Fruit fly (Drosophila melanogaster) whole organism, embryonic: ENCODE measurements around the gene Nup43.

Source experiments
- Bgb ChIP-seq: fragments of 200-800 bp; sonication (Bioruptor generic); IDR thresholded peaks from 2 replicates; pipeline ENCODE4 v1.3.6; 2022; ENCODE audit warnings: missing biosample characterization, missing genetic modification characterization; ENCODE audit not compliant: partially characterized antibody
- CG10366 ChIP-seq: fragments of 200-800 bp; sonication (Bioruptor generic); IDR thresholded peaks from 2 replicates; pipeline ENCODE4 v1.3.6; 2022; ENCODE audit warnings: missing biosample characterization, missing genetic modification characterization
- CG10543 ChIP-seq: fragments of 200-800 bp; sonication (Bioruptor generic); optimal IDR thresholded peaks from 3 replicates; lab custom pipeline; 2017; ENCODE audit warnings: missing biosample characterization, mild to moderate bottlenecking, missing genetic modification characterization, moderate library complexity
- CG10979 ChIP-seq: fragments of 200-800 bp; sonication (Bioruptor generic); optimal IDR thresholded peaks from 2 replicates; lab custom pipeline; 2018; ENCODE audit warnings: missing biosample characterization, mild to moderate bottlenecking, missing genetic modification characterization, moderate library complexity
- CG13123 ChIP-seq: fragments of 200-800 bp; sonication (Bioruptor generic); optimal IDR thresholded peaks from 2 replicates; lab custom pipeline; 2016; ENCODE audit warnings: missing biosample characterization, missing genetic modification characterization
- CG13287 ChIP-seq: fragments of 200-800 bp; sonication (Bioruptor generic); IDR thresholded peaks from 2 replicates; pipeline ENCODE4 v1.3.6; 2022; ENCODE audit warnings: missing biosample characterization, missing genetic modification characterization; ENCODE audit not compliant: partially characterized antibody
- CG1529 ChIP-seq: fragments of 200-800 bp; sonication (Bioruptor generic); optimal IDR thresholded peaks from 3 replicates; lab custom pipeline; 2018; ENCODE audit warnings: missing biosample characterization, missing genetic modification characterization
- CG18619 ChIP-seq: fragments of 200-800 bp; sonication (Bioruptor generic); optimal IDR thresholded peaks from 3 replicates; lab custom pipeline; 2017; ENCODE audit warnings: missing biosample characterization, mild to moderate bottlenecking, missing genetic modification characterization
- CG2202 ChIP-seq: fragments of 200-800 bp; sonication (Bioruptor generic); optimal IDR thresholded peaks from 2 replicates; lab custom pipeline; 2018; ENCODE audit warnings: missing biosample characterization, mild to moderate bottlenecking, missing genetic modification characterization
- CG2712 ChIP-seq: fragments of 200-800 bp; optimal IDR thresholded peaks from 3 replicates; lab custom pipeline; 2019; ENCODE audit warnings: missing biosample characterization, mild to moderate bottlenecking, missing genetic modification characterization, moderate library complexity
- CG30020 ChIP-seq: fragments of 200-800 bp; optimal IDR thresholded peaks from 2 replicates; lab custom pipeline; 2019; ENCODE audit warnings: missing biosample characterization, mild to moderate bottlenecking, missing genetic modification characterization, moderate library complexity
- CG3163 ChIP-seq: fragments of 200-800 bp; sonication (Bioruptor generic); optimal IDR thresholded peaks from 3 replicates; lab custom pipeline; 2016; ENCODE audit warnings: missing biosample characterization, missing genetic modification characterization
- CG3281 ChIP-seq: fragments of 200-800 bp; sonication (Bioruptor generic); optimal IDR thresholded peaks from 3 replicates; lab custom pipeline; 2017; ENCODE audit warnings: missing biosample characterization, mild to moderate bottlenecking, missing genetic modification characterization
- CG34422 ChIP-seq: fragments of 200-800 bp; sonication (Bioruptor generic); IDR thresholded peaks from 3 replicates; pipeline ENCODE4 v1.3.6; 2022; ENCODE audit warnings: missing biosample characterization, missing genetic modification characterization
- CG4854 ChIP-seq: fragments of 200-800 bp; sonication (Bioruptor generic); optimal IDR thresholded peaks from 2 replicates; lab custom pipeline; 2016; ENCODE audit warnings: missing biosample characterization, missing genetic modification characterization, inconsistent platforms
- CG6683 ChIP-seq: fragments of 200-800 bp; sonication (Bioruptor generic); optimal IDR thresholded peaks from 2 replicates; lab custom pipeline; 2017; ENCODE audit warnings: missing biosample characterization, mild to moderate bottlenecking, missing genetic modification characterization, missing genetic modification reagents
- Deaf1 ChIP-seq: fragments of 200-800 bp; optimal IDR thresholded peaks from 3 replicates; lab custom pipeline; 2019; ENCODE audit warnings: missing biosample characterization, mild to moderate bottlenecking, missing genetic modification characterization, moderate library complexity
- Dfd ChIP-seq, 2 experiments: fragments of >200 bp; optimal IDR thresholded peaks; 2 replicates each; lab custom pipeline; 2017; ENCODE audit warnings: missing biosample characterization in 2 of 2, missing genetic modification characterization in 2 of 2
- Doc2 ChIP-seq: fragments of 200-800 bp; sonication (Bioruptor generic); IDR thresholded peaks from 2 replicates; pipeline ENCODE4 v1.3.6; 2022; ENCODE audit warnings: missing biosample characterization, missing genetic modification characterization
- Doc3 ChIP-seq: fragments of 200-800 bp; sonication (Bioruptor generic); IDR thresholded peaks from 3 replicates; pipeline ENCODE4 v1.3.6; 2022; ENCODE audit warnings: missing biosample characterization, missing genetic modification characterization; ENCODE audit not compliant: partially characterized antibody
- HHEX ChIP-seq: fragments of 200-800 bp; sonication (Bioruptor generic); optimal IDR thresholded peaks from 3 replicates; lab custom pipeline; 2017; ENCODE audit warnings: missing biosample characterization, mild to moderate bottlenecking, missing genetic modification characterization, missing genetic modification reagents
- HLH4C ChIP-seq: fragments of 200-800 bp; sonication (Bioruptor generic); IDR thresholded peaks from 3 replicates; pipeline ENCODE4 v1.3.6; 2022; ENCODE audit warnings: missing biosample characterization, missing genetic modification characterization; ENCODE audit not compliant: partially characterized antibody
- Hr78 ChIP-seq, 2 experiments: fragments of 200-800 bp in 1 of 2; fragments of >200 bp in 1 of 2; sonication (Bioruptor generic) in 1 of 2; optimal IDR thresholded peaks; 2 replicates each; lab custom pipeline; 2017 to 2019; ENCODE audit warnings: missing biosample characterization in 2 of 2, missing genetic modification characterization in 2 of 2, mild to moderate bottlenecking in 1 of 2, moderate library complexity in 1 of 2
- Med ChIP-seq: fragments of 200-800 bp; sonication (Bioruptor generic); peaks from one replicate; lab custom pipeline; 2016; ENCODE audit warnings: missing biosample characterization, missing genetic modification characterization, mild to moderate bottlenecking, inconsistent platforms, moderate library complexity
- Meics ChIP-seq: fragments of 200-800 bp; sonication (Bioruptor generic); optimal IDR thresholded peaks from 2 replicates; lab custom pipeline; 2017; ENCODE audit warnings: missing biosample characterization, mild to moderate bottlenecking, missing genetic modification characterization
- Pdp1 ChIP-seq, 2 experiments: fragments of 200-800 bp; sonication (Bioruptor generic); optimal IDR thresholded peaks; 3 replicates each; lab custom pipeline; 2016; ENCODE audit warnings: missing biosample characterization in 2 of 2, missing genetic modification characterization in 2 of 2, mild to moderate bottlenecking in 1 of 2, moderate library complexity in 1 of 2
- Trl ChIP-seq, 3 experiments: fragments of >200 bp in 2 of 3; fragments of 200-800 bp in 1 of 3; sonication (Bioruptor generic) in 1 of 3; optimal IDR thresholded peaks; 2 replicates in 1 of 3; 3 replicates in 2 of 3; lab custom pipeline; 2016 to 2017; ENCODE audit warnings: missing biosample characterization in 1 of 3, missing genetic modification characterization in 1 of 3
- amos ChIP-seq: fragments of 200-800 bp; sonication (Bioruptor generic); IDR thresholded peaks from 2 replicates; pipeline ENCODE4 v1.3.6; 2022; ENCODE audit warnings: missing biosample characterization, missing genetic modification characterization; ENCODE audit not compliant: partially characterized antibody
- ci ChIP-seq: fragments of 200-800 bp; sonication (Bioruptor generic); IDR thresholded peaks from 3 replicates; pipeline ENCODE4 v1.3.6; 2022; ENCODE audit warnings: missing biosample characterization, missing genetic modification characterization
- dysf ChIP-seq: fragments of 200-800 bp; sonication (Bioruptor generic); IDR thresholded peaks from 3 replicates; pipeline ENCODE4 v1.3.6; 2022; ENCODE audit warnings: missing biosample characterization, missing genetic modification characterization
- emc ChIP-seq: fragments of 200-800 bp; sonication (Bioruptor generic); optimal IDR thresholded peaks from 2 replicates; lab custom pipeline; 2016; ENCODE audit warnings: missing biosample characterization, missing genetic modification characterization
- ewg ChIP-seq: fragments of 200-800 bp; sonication (Bioruptor generic); optimal IDR thresholded peaks from 3 replicates; lab custom pipeline; 2017; ENCODE audit warnings: mild to moderate bottlenecking, missing biosample characterization, missing genetic modification reagents, missing genetic modification characterization
- ftz-f1 ChIP-seq: fragments of 200-800 bp; sonication (Bioruptor generic); optimal IDR thresholded peaks from 2 replicates; lab custom pipeline; 2016; ENCODE audit warnings: missing biosample characterization, missing genetic modification characterization
- kah ChIP-seq: fragments of 200-800 bp; sonication (Bioruptor generic); optimal IDR thresholded peaks from 2 replicates; lab custom pipeline; 2018; ENCODE audit warnings: missing biosample characterization, mild to moderate bottlenecking, missing genetic modification characterization
- kay ChIP-seq: fragments of 200-800 bp; sonication (Bioruptor generic); optimal IDR thresholded peaks from 2 replicates; lab custom pipeline; 2016; ENCODE audit warnings: missing biosample characterization, missing genetic modification characterization
- kni ChIP-seq: fragments of 200-800 bp; sonication (Bioruptor generic); optimal IDR thresholded peaks from 3 replicates; lab custom pipeline; 2017; ENCODE audit warnings: mild to moderate bottlenecking, missing biosample characterization, missing genetic modification reagents, missing genetic modification characterization
- psq ChIP-seq: fragments of 200-800 bp; sonication (Bioruptor generic); optimal IDR thresholded peaks from 2 replicates; lab custom pipeline; 2017; ENCODE audit warnings: missing biosample characterization, missing genetic modification characterization
- rib ChIP-seq: fragments of 200-800 bp; sonication (Bioruptor generic); IDR thresholded peaks from 2 replicates; pipeline ENCODE4 v1.3.6; 2022; ENCODE audit warnings: missing biosample characterization, missing genetic modification characterization
- salm ChIP-seq: fragments of 200-800 bp; sonication (Bioruptor generic); optimal IDR thresholded peaks from 2 replicates; lab custom pipeline; 2018; ENCODE audit warnings: missing biosample characterization, mild to moderate bottlenecking, missing genetic modification characterization
- unpg ChIP-seq: fragments of 200-800 bp; sonication (Bioruptor generic); optimal IDR thresholded peaks from 3 replicates; lab custom pipeline; 2018; ENCODE audit warnings: missing biosample characterization, mild to moderate bottlenecking, missing genetic modification characterization, moderate library complexity
- vvl ChIP-seq: fragments of 200-800 bp; sonication (Bioruptor generic); IDR thresholded peaks from 2 replicates; pipeline ENCODE4 v1.3.6; 2022; ENCODE audit warnings: missing biosample characterization, missing genetic modification characterization

Nup43 gene

DNA sequence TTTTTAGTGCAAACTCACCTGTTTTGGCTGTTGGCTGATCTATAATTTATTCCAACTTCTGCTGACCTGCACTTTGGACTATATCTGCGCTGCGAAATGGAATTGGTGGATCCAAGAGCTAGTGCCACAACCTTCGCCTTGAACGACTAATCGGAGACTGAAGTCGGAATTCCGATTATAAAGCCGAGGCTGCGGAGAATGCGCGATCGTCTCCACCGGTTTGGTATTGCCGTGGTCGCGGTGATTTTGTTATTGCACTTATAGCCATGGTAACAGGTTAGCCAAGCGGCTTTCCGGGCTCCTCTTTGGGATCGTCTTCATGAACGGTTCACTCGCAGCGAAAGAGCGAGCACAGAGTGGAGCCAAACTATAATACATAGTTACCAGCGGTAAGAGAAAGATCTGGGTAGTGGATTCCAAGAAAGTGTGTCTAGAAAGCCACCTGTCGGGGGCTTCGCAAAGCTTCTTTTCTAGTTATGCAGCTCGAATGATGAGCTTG lies 14.6 kb downstream of the Nup43 start, which contains the start of gene CG7675 (continued):
- TF ChIP-seq Doc2 (GFP tag; lab: Robert Waterston, UW) (no peak), kay (GFP tag; lab: Kevin White, UChicago) (no peak), Pdp1 (GFP tag; optimal IDR thresholded peaks at IDR 0.05; lab: Kevin White, UChicago) (peak in 1 of 2 experiments; percentile 19), Deaf1 (tag; lab: Kevin White, UChicago) (peak; percentile 93), HLH4C (GFP tag; lab: Robert Waterston, UW) (no peak), Med (GFP tag; lab: Kevin White, UChicago) (peak; percentile 70), Dfd (GFP tag; optimal IDR thresholded peaks at IDR 0.05; lab: Kevin White, UChicago) (no peak), Hr78 (GFP tag; optimal IDR thresholded peaks at IDR 0.05; lab: Kevin White, UChicago) (peak in 1 of 2 experiments; percentile 62), CG18619 (GFP tag; lab: Kevin White, UChicago) (no peak), CG10979 (tag; lab: Kevin White, UChicago) (peak; percentile 77), CG2202 (tag; lab: Kevin White, UChicago) (no peak), CG3281 (no peak), vvl (peak; percentile 64), ewg (GFP tag; lab: Kevin White, UChicago) (no peak), Bgb (0 out of 2 replicates have a peak, but pooled peaks have one; percentile 17), salm (tag; lab: Kevin White, UChicago) (no peak), CG30020 (no peak), Doc3 (no peak), CG10366 (GFP tag; lab: Robert Waterston, UW) (no peak), ci (GFP tag; lab: Robert Waterston, UW) (0 out of 3 replicates have a peak, but pooled peaks have one; percentile 45), kah (no peak), ftz-f1 (GFP tag; lab: Kevin White, UChicago) (peak; percentile 20), CG2712 (no peak), CG13287 (GFP tag; lab: Robert Waterston, UW) (peak; percentile 24; the same call in 1 of the 2 replicates), unpg (GFP tag; lab: Kevin White, UChicago) (no peak), CG4854 (GFP tag; lab: Kevin White, UChicago) (no peak), HHEX (GFP tag; lab: Kevin White, UChicago) (peak; percentile 5), kni (peak; percentile 79), CG10543 (GFP tag; lab: Kevin White, UChicago) (peak; percentile 34), amos (peak; percentile 19; the same call in 1 of the 2 replicates), rib (GFP tag; lab: Robert Waterston, UW) (peak; percentile 42; the same call in 1 of the 2 replicates), CG3163 (GFP tag; lab: Kevin White, UChicago) (peak; percentile 84), Trl (optimal IDR thresholded peaks at IDR 0.05; lab: Kevin White, UChicago) (peak; percentile 20 to 26), Trl (GFP tag; optimal IDR thresholded peaks at IDR 0.05; lab: Kevin White, UChicago) (no peak), CG34422 (GFP tag; lab: Robert Waterston, UW) (peak; percentile 60; the same call in 1 of the 3 replicates), dysf (no peak)

DNA sequence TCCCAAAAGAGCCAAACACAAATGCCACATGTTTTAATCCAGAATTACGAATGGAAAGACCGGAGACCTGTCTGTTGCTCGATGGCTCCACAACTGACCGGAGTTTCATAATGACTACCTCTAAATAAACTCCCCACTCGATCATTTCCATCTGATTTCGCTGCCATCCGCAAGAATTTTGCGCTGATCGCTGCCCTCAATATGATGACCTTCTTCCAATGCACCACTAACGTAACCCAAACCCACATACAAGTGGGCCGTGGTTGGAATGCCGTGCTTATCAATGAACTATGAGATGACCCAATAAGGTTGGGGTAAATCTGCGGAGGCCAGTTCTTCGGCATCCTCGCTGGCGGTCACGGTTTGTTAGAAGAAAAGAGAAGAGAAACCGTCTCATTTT lies 18.5 kb downstream of the Nup43 start, which contains the start of gene CG14309:
Gene CG14309, minus strand, starts transcription at position 101 of the 400 bp plus-strand sequence.
- TF ChIP-seq emc (GFP tag; lab: Kevin White, UChicago) (no peak), CG13123 (no peak), psq (no peak), CG6683 (no peak), Meics (GFP tag; lab: Kevin White, UChicago) (no peak), CG1529 (GFP tag; lab: Kevin White, UChicago) (no peak), CG10979 (tag; lab: Kevin White, UChicago) (no peak)
